Worm (Caenorhabditis elegans) whole organism, L3 larva: ENCODE measurements around the gene Y55F3BR.11.
"Not testable (repeated sequence)": the region's sequence is repeated elsewhere in the genome, so short reads cannot be mapped to it uniquely, and the experiment has no call there.

Source experiments
- elt-2 ChIP-seq: sonication (generic microtip); optimal IDR thresholded peaks from 2 replicates; lab custom pipeline; 2016; ENCODE audit warnings: missing genetic modification reagents, mild to moderate bottlenecking, missing genetic modification characterization, missing compliant biosample characterization
- fkh-10 ChIP-seq: sonication (generic microtip); optimal IDR thresholded peaks from 2 replicates; lab custom pipeline; 2017; ENCODE audit warnings: missing biosample characterization, missing genetic modification reagents, missing genetic modification characterization
- fos-1 ChIP-seq: fragments of 150-350 bp; optimal IDR thresholded peaks from 2 replicates; lab custom pipeline; 2014; ENCODE audit warnings: missing biosample characterization, missing genetic modification characterization
- lin-39 ChIP-seq: fragments of 150-350 bp; optimal IDR thresholded peaks from 2 replicates; lab custom pipeline; 2018; ENCODE audit warnings: missing biosample characterization, missing genetic modification reagents, missing genetic modification characterization
- nfya-1 ChIP-seq: sonication (generic microtip); optimal IDR thresholded peaks from 2 replicates; lab custom pipeline; 2017; ENCODE audit warnings: missing genetic modification characterization, mild to moderate bottlenecking, missing compliant biosample characterization, antibody characterized with exemption, moderate library complexity; ENCODE audit not compliant: insufficient read depth
- nhr-12 ChIP-seq: fragments of 150-350 bp; optimal IDR thresholded peaks from 2 replicates; lab custom pipeline; 2014; ENCODE audit warnings: missing biosample characterization, missing genetic modification characterization
- nhr-237 ChIP-seq: fragments of 150-350 bp; optimal IDR thresholded peaks from 2 replicates; lab custom pipeline; 2014; ENCODE audit warnings: missing biosample characterization, missing genetic modification characterization
- skn-1 ChIP-seq: fragments of 150-350 bp; optimal IDR thresholded peaks from 2 replicates; lab custom pipeline; 2014; ENCODE audit warnings: missing biosample characterization, missing genetic modification characterization
- unc-62 ChIP-seq: fragments of 150-350 bp; sonication (generic microtip); optimal IDR thresholded peaks from 4 replicates; lab custom pipeline; 2014; ENCODE audit warnings: missing biosample characterization, missing genetic modification reagents, missing genetic modification characterization

- not testable (repeated sequence) for TF ChIP-seq unc-62 (GFP tag; lab: Kevin White, UChicago); skn-1 (tag; lab: Kevin White, UChicago); fos-1; nhr-12; lin-39 (tag; lab: Kevin White, UChicago); nhr-237; fkh-10 (GFP tag; lab: Kevin White, UChicago); nfya-1; elt-2 (tag; lab: Kevin White, UChicago)
These were observed 49.9 kb downstream of the Y55F3BR.11 start, which contains the start of gene fbxc-12 for ce11 chrIV:904963-905362.
